Fruit fly (Drosophila melanogaster) whole organism, embryonic: Measurements from ENCODE around the gene CG11085.
A peak's percentile ranks its signal among the peaks of the same experiment; 100 is the strongest.

Experiments
- Aef1 ChIP-seq: fragments of 200-800 bp; sonication (Bioruptor generic); IDR thresholded peaks from 3 replicates; pipeline ENCODE4 v1.3.6; 2022; ENCODE audit warnings: missing biosample characterization, missing genetic modification characterization
- CG10274 ChIP-seq: fragments of 200-800 bp; sonication (Bioruptor generic); optimal IDR thresholded peaks from 3 replicates; lab custom pipeline; 2017; ENCODE audit warnings: missing biosample characterization, mild to moderate bottlenecking, missing genetic modification characterization
- CG10431 ChIP-seq: fragments of 200-800 bp; sonication (Bioruptor generic); optimal IDR thresholded peaks from 3 replicates; lab custom pipeline; 2018; ENCODE audit warnings: missing biosample characterization, mild to moderate bottlenecking, missing genetic modification characterization
- CG11456 ChIP-seq: fragments of 200-800 bp; sonication (Bioruptor generic); IDR thresholded peaks from 3 replicates; pipeline ENCODE4 v1.3.6; 2022; ENCODE audit warnings: missing biosample characterization, missing genetic modification characterization
- CG12104 ChIP-seq: fragments of 200-800 bp; sonication (Bioruptor generic); optimal IDR thresholded peaks from 3 replicates; lab custom pipeline; 2016; ENCODE audit warnings: missing biosample characterization, missing genetic modification characterization
- CG12942 ChIP-seq: fragments of 200-800 bp; sonication (Bioruptor generic); optimal IDR thresholded peaks from 3 replicates; lab custom pipeline; 2016; ENCODE audit warnings: missing biosample characterization, missing genetic modification characterization
- CG13424 ChIP-seq: fragments of 200-800 bp; sonication (Bioruptor generic); optimal IDR thresholded peaks from 2 replicates; lab custom pipeline; 2019; ENCODE audit warnings: missing biosample characterization, mild to moderate bottlenecking, missing genetic modification characterization, moderate library complexity
- CG16813 ChIP-seq: fragments of 200-800 bp; sonication (Bioruptor generic); IDR thresholded peaks from 3 replicates; pipeline ENCODE4 v1.3.6; 2022; ENCODE audit warnings: missing biosample characterization, missing genetic modification characterization; ENCODE audit not compliant: partially characterized antibody
- CG16815 ChIP-seq: fragments of 200-800 bp; sonication (Bioruptor generic); optimal IDR thresholded peaks from 3 replicates; lab custom pipeline; 2017; ENCODE audit warnings: missing biosample characterization, mild to moderate bottlenecking, missing genetic modification characterization
- CG17385 ChIP-seq: fragments of 200-800 bp; sonication (Bioruptor generic); optimal IDR thresholded peaks from 3 replicates; lab custom pipeline; 2018; ENCODE audit warnings: missing biosample characterization, mild to moderate bottlenecking, missing genetic modification characterization
- CG17802 ChIP-seq: fragments of 200-800 bp; sonication (Bioruptor generic); optimal IDR thresholded peaks from 2 replicates; lab custom pipeline; 2018; ENCODE audit warnings: missing biosample characterization, mild to moderate bottlenecking, missing genetic modification characterization, moderate library complexity
- CG18476 ChIP-seq: fragments of 200-800 bp; sonication (Bioruptor generic); optimal IDR thresholded peaks from 2 replicates; lab custom pipeline; 2016; ENCODE audit warnings: missing biosample characterization, mild to moderate bottlenecking, missing genetic modification characterization
- CG2712 ChIP-seq: fragments of 200-800 bp; optimal IDR thresholded peaks from 3 replicates; lab custom pipeline; 2019; ENCODE audit warnings: missing biosample characterization, mild to moderate bottlenecking, missing genetic modification characterization, moderate library complexity
- CG32532 ChIP-seq: fragments of 200-800 bp; sonication (Bioruptor generic); IDR thresholded peaks from 2 replicates; pipeline ENCODE4 v1.3.6; 2022; ENCODE audit warnings: missing biosample characterization, missing genetic modification characterization
- CG4328 ChIP-seq: fragments of 200-800 bp; sonication (Bioruptor generic); optimal IDR thresholded peaks from 3 replicates; lab custom pipeline; 2017; ENCODE audit warnings: missing biosample characterization, missing genetic modification reagents, missing genetic modification characterization
- CG5245 ChIP-seq: fragments of 200-800 bp; sonication (Bioruptor generic); optimal IDR thresholded peaks from 3 replicates; lab custom pipeline; 2016; ENCODE audit warnings: missing biosample characterization, missing genetic modification characterization
- CG7745 ChIP-seq: fragments of 200-800 bp; sonication (Bioruptor generic); optimal IDR thresholded peaks from 2 replicates; lab custom pipeline; 2018; ENCODE audit warnings: missing biosample characterization, mild to moderate bottlenecking, missing genetic modification characterization, moderate library complexity
- CG7786 ChIP-seq: fragments of 200-800 bp; sonication (Bioruptor generic); optimal IDR thresholded peaks from 2 replicates; lab custom pipeline; 2016; ENCODE audit warnings: missing biosample characterization, missing genetic modification characterization
- CG7839 ChIP-seq: fragments of 200-800 bp; sonication (Bioruptor generic); optimal IDR thresholded peaks from 3 replicates; lab custom pipeline; 2018; ENCODE audit warnings: missing biosample characterization, mild to moderate bottlenecking, missing genetic modification characterization, moderate library complexity
- CG7928 ChIP-seq: fragments of 200-800 bp; sonication (Bioruptor generic); optimal IDR thresholded peaks from 2 replicates; lab custom pipeline; 2017; ENCODE audit warnings: missing biosample characterization, mild to moderate bottlenecking, missing genetic modification characterization
- CG8478 ChIP-seq: fragments of >200 bp; optimal IDR thresholded peaks from 2 replicates; lab custom pipeline; 2018
- Camta ChIP-seq: fragments of 200-800 bp; sonication (Bioruptor generic); optimal IDR thresholded peaks from 2 replicates; lab custom pipeline; 2016; ENCODE audit warnings: missing biosample characterization, missing genetic modification characterization
- E2f2 ChIP-seq: fragments of 200-800 bp; sonication (Bioruptor generic); IDR thresholded peaks from 2 replicates; pipeline ENCODE4 v1.3.6; 2022; ENCODE audit warnings: missing biosample characterization, missing genetic modification characterization
- Fer3 ChIP-seq: fragments of 200-800 bp; sonication (Bioruptor generic); optimal IDR thresholded peaks from 2 replicates; lab custom pipeline; 2018; ENCODE audit warnings: missing biosample characterization, mild to moderate bottlenecking, missing genetic modification characterization, moderate library complexity
- HLH54F ChIP-seq: fragments of 200-800 bp; sonication (Bioruptor generic); optimal IDR thresholded peaks from 3 replicates; lab custom pipeline; 2016; ENCODE audit warnings: missing biosample characterization, missing genetic modification characterization
- Hr3 ChIP-seq: fragments of 200-800 bp; sonication (Bioruptor generic); optimal IDR thresholded peaks from 3 replicates; lab custom pipeline; 2016; ENCODE audit warnings: missing biosample characterization, missing genetic modification characterization
- Hsf ChIP-seq: fragments of 200-800 bp; sonication (Bioruptor generic); optimal IDR thresholded peaks from 3 replicates; lab custom pipeline; 2016; ENCODE audit warnings: missing biosample characterization, missing genetic modification characterization
- Jarid2 ChIP-seq: fragments of 200-800 bp; sonication (Bioruptor generic); optimal IDR thresholded peaks from 3 replicates; lab custom pipeline; 2017; ENCODE audit warnings: mild to moderate bottlenecking, missing biosample characterization, missing genetic modification reagents, missing genetic modification characterization
- Mad ChIP-seq: fragments of 200-800 bp; sonication (Bioruptor generic); optimal IDR thresholded peaks from 2 replicates; lab custom pipeline; 2016; ENCODE audit warnings: missing biosample characterization, missing genetic modification characterization
- Meics ChIP-seq: fragments of 200-800 bp; sonication (Bioruptor generic); optimal IDR thresholded peaks from 2 replicates; lab custom pipeline; 2017; ENCODE audit warnings: missing biosample characterization, mild to moderate bottlenecking, missing genetic modification characterization
- Optix ChIP-seq: fragments of 200-800 bp; sonication (Bioruptor generic); IDR thresholded peaks from 3 replicates; pipeline ENCODE4 v1.3.6; 2022; ENCODE audit warnings: missing biosample characterization, missing genetic modification characterization
- Vsx1 ChIP-seq: fragments of 200-800 bp; sonication (Bioruptor generic); optimal IDR thresholded peaks from 2 replicates; lab custom pipeline; 2017; ENCODE audit warnings: missing biosample characterization, mild to moderate bottlenecking, missing genetic modification characterization, missing genetic modification reagents
- Xbp1 ChIP-seq: fragments of 200-800 bp; sonication (Bioruptor generic); optimal IDR thresholded peaks from 3 replicates; lab custom pipeline; 2016; ENCODE audit warnings: missing biosample characterization, mild to moderate bottlenecking, missing genetic modification characterization
- amos ChIP-seq: fragments of 200-800 bp; sonication (Bioruptor generic); IDR thresholded peaks from 2 replicates; pipeline ENCODE4 v1.3.6; 2022; ENCODE audit warnings: missing biosample characterization, missing genetic modification characterization; ENCODE audit not compliant: partially characterized antibody
- ato ChIP-seq: fragments of 200-800 bp; sonication (Bioruptor generic); IDR thresholded peaks from 2 replicates; pipeline ENCODE4 v1.3.6; 2022; ENCODE audit warnings: missing biosample characterization, missing genetic modification characterization; ENCODE audit not compliant: partially characterized antibody
- chif ChIP-seq, 2 experiments: fragments of 200-800 bp; sonication (Bioruptor generic); optimal IDR thresholded peaks; 3 replicates each; lab custom pipeline; 2016; ENCODE audit warnings: missing biosample characterization in 2 of 2, missing genetic modification characterization in 2 of 2
- ewg ChIP-seq: fragments of 200-800 bp; sonication (Bioruptor generic); optimal IDR thresholded peaks from 3 replicates; lab custom pipeline; 2017; ENCODE audit warnings: mild to moderate bottlenecking, missing biosample characterization, missing genetic modification reagents, missing genetic modification characterization
- her ChIP-seq: fragments of 200-800 bp; sonication (Bioruptor generic); optimal IDR thresholded peaks from 2 replicates; lab custom pipeline; 2016; ENCODE audit warnings: missing biosample characterization, missing genetic modification characterization
- insv ChIP-seq, 2 experiments: fragments of 200-800 bp; sonication (Bioruptor generic); optimal IDR thresholded peaks; 3 replicates each; lab custom pipeline; 2016 to 2018; ENCODE audit warnings: missing biosample characterization in 2 of 2, missing genetic modification characterization in 2 of 2
- knrl ChIP-seq: fragments of 200-800 bp; sonication (Bioruptor generic); IDR thresholded peaks from 3 replicates; pipeline ENCODE4 v1.3.6; 2022; ENCODE audit warnings: missing biosample characterization, missing genetic modification characterization; ENCODE audit not compliant: partially characterized antibody
- lola ChIP-seq, 3 experiments: fragments of >200 bp in 2 of 3; fragments of 200-800 bp in 1 of 3; sonication (Bioruptor generic) in 1 of 3; optimal IDR thresholded peaks; 2 replicates each; lab custom pipeline; 2017 to 2019; ENCODE audit warnings: missing biosample characterization in 3 of 3, missing genetic modification characterization in 3 of 3, mild to moderate bottlenecking in 1 of 3, moderate library complexity in 1 of 3
- pho ChIP-seq: fragments of 200-800 bp; sonication (Bioruptor generic); optimal IDR thresholded peaks from 2 replicates; lab custom pipeline; 2016; ENCODE audit warnings: missing biosample characterization, missing genetic modification characterization
- pzg ChIP-seq: fragments of 200-800 bp; sonication (Bioruptor generic); optimal IDR thresholded peaks from 3 replicates; lab custom pipeline; 2018; ENCODE audit warnings: missing biosample characterization, mild to moderate bottlenecking, missing genetic modification characterization, moderate library complexity
- scrt ChIP-seq: fragments of 200-800 bp; sonication (Bioruptor generic); optimal IDR thresholded peaks from 2 replicates; lab custom pipeline; 2018; ENCODE audit warnings: missing biosample characterization, mild to moderate bottlenecking, missing genetic modification characterization, moderate library complexity
- sob ChIP-seq: fragments of 200-800 bp; sonication (Bioruptor generic); IDR thresholded peaks from 2 replicates; pipeline ENCODE4 v1.3.6; 2022; ENCODE audit warnings: missing biosample characterization, missing genetic modification characterization
- sr ChIP-seq: fragments of 200-800 bp; sonication (Bioruptor generic); IDR thresholded peaks from 3 replicates; pipeline ENCODE4 v1.3.6; 2022; ENCODE audit warnings: missing biosample characterization, missing genetic modification characterization
- sug ChIP-seq: fragments of 200-800 bp; optimal IDR thresholded peaks from 2 replicates; lab custom pipeline; 2019; ENCODE audit warnings: missing biosample characterization, mild to moderate bottlenecking, missing genetic modification characterization, moderate library complexity
- twi ChIP-seq: fragments of 200-800 bp; optimal IDR thresholded peaks from 2 replicates; lab custom pipeline; 2019; ENCODE audit warnings: missing biosample characterization, mild to moderate bottlenecking, missing genetic modification characterization, moderate library complexity
- zfh2 ChIP-seq: fragments of 200-800 bp; sonication (Bioruptor generic); optimal IDR thresholded peaks from 2 replicates; lab custom pipeline; 2016; ENCODE audit warnings: missing biosample characterization, missing genetic modification characterization

CG11085 gene

DNA sequence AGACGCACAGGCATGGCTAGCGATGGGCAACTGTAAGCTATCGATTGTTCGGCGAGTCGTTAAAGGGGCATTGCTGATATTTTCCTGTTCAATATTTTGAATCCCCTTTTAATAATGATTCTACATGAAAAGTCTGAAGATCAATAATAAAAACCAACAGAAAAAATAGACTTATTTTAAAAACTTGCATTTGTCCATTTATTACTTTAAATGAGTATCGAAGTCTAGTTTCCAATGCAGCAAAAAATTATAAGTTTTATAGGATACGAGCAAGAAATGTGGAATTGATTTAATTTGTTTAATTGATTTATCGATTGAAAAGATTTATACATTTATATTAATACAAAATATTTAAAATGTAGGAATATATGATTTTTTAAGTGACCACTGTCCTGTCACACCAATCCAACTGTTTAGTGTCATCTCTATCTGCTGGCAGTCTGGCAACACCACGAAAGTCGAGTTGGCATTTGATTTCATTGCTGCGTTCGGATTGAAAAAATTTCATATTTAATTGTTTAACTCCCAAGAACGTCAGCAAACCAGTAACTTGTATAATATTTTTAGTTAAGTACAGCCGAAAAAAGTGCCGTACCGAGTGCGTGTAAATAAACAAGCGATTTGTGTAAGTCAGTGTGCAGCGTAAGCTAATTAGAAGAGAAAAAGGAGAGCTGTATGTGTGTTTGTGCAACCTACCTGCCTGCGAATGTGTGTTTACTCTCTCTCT is 20.3 kb upstream of the CG11085 start, which contains the start of the genes CG1824 and Sec16 (continued):
- TF ChIP-seq CG17385 (no peak), CG13424 (tag; lab: Kevin White, UChicago) (peak; percentile 50), CG4328 (GFP tag; lab: Kevin White, UChicago) (peak; percentile 53), pho (GFP tag; lab: Kevin White, UChicago) (no peak), CG10274 (peak; percentile 14), E2f2 (GFP tag; lab: Robert Waterston, UW) (no peak), sr (GFP tag; lab: Robert Waterston, UW) (no peak), Vsx1 (peak; percentile 94), CG12104 (GFP tag; lab: Kevin White, UChicago) (peak; percentile 45), her (GFP tag; lab: Kevin White, UChicago) (no peak), CG5245 (GFP tag; lab: Kevin White, UChicago) (no peak), CG16813 (GFP tag; lab: Robert Waterston, UW) (peak; percentile 53; the same call in 2 of the 3 replicates), lola (GFP tag; optimal IDR thresholded peaks at IDR 0.05; lab: Kevin White, UChicago) (peak in 1 of 3 experiments; percentile 65), scrt (GFP tag; lab: Kevin White, UChicago) (no peak), Mad (GFP tag; lab: Kevin White, UChicago) (no peak), knrl (GFP tag; lab: Robert Waterston, UW) (peak; percentile 39; the same call in 1 of the 3 replicates), pzg (GFP tag; lab: Kevin White, UChicago) (peak; percentile 16), chif (GFP tag; optimal IDR thresholded peaks at IDR 0.05; lab: Kevin White, UChicago) (no peak), Hr3 (GFP tag; lab: Kevin White, UChicago) (peak; percentile 38), CG16815 (GFP tag; lab: Kevin White, UChicago) (peak; percentile 34), insv (GFP tag; optimal IDR thresholded peaks at IDR 0.05; lab: Kevin White, UChicago) (peak in 1 of 2 experiments; percentile 92), CG32532 (GFP tag; lab: Robert Waterston, UW) (peak; percentile 23; the same call in 1 of the 2 replicates), Meics (peak; percentile 52), CG7839 (tag; lab: Kevin White, UChicago) (peak; percentile 31), CG18476 (peak; percentile 28), CG17802 (no peak), HLH54F (GFP tag; lab: Kevin White, UChicago) (peak; percentile 44), Optix (GFP tag; lab: Robert Waterston, UW) (no peak), twi (peak; percentile 8), CG7786 (GFP tag; lab: Kevin White, UChicago) (peak; percentile 7), Hsf (GFP tag; lab: Kevin White, UChicago) (peak; percentile 18), CG7745 (tag; lab: Kevin White, UChicago) (no peak), zfh2 (GFP tag; lab: Kevin White, UChicago) (peak; percentile 47), CG8478 (lab: Kevin White, UChicago) (no peak), ato (GFP tag; lab: Robert Waterston, UW) (no peak), CG12942 (peak; percentile 34), CG7928 (GFP tag; lab: Kevin White, UChicago) (no peak), Aef1 (GFP tag; lab: Robert Waterston, UW) (no peak), CG2712 (tag; lab: Kevin White, UChicago) (peak; percentile 51), sob (no peak), ewg (GFP tag; lab: Kevin White, UChicago) (peak; percentile 42), Xbp1 (GFP tag; lab: Kevin White, UChicago) (peak; percentile 36), Camta (GFP tag; lab: Kevin White, UChicago) (no peak), Fer3 (tag; lab: Kevin White, UChicago) (peak; percentile 16), amos (GFP tag; lab: Robert Waterston, UW) (0 out of 2 replicates have a peak, but pooled peaks have one; percentile 43), CG10431 (GFP tag; lab: Kevin White, UChicago) (peak; percentile 13), sug (peak; percentile 69), Jarid2 (no peak), CG11456 (GFP tag; lab: Robert Waterston, UW) (0 out of 3 replicates have a peak, but pooled peaks have one; percentile 20)
